Worm (Caenorhabditis elegans): ENCODE measurements around the gene Y54G11A.17.
A peak's percentile ranks its signal among the peaks of the same experiment; 100 is the strongest.

Gene Y54G11A.17

ce11 chrII:14388213-14388612, 39.0 kb upstream of the Y54G11A.17 start, which contains the start of gene F26H11.8:
TSS of gene F26H11.8 (plus strand) at chrII:14388513.
- TF ChIP-seq nhr-76 (tag; optimal IDR thresholded peaks at IDR 0.05), result no peak
- no peak for TF ChIP-seq elt-1 (tag; optimal IDR thresholded peaks at IDR 0.05; ENCODE audit: borderline replicate concordance, insufficient read depth)
- no peak for TF ChIP-seq flh-1 (GFP tag; optimal IDR thresholded peaks at IDR 0.05)
- no peak for TF ChIP-seq unc-39 (tag; optimal IDR thresholded peaks at IDR 0.05)
- TF ChIP-seq bed-3 (GFP tag; optimal IDR thresholded peaks at IDR 0.05), result no peak
- TF ChIP-seq nhr-237 (tag; optimal IDR thresholded peaks at IDR 0.05), result no peak
- TF ChIP-seq unc-62 (GFP tag; optimal IDR thresholded peaks at IDR 0.05), result no peak
- TF ChIP-seq tbx-8 (GFP tag; optimal IDR thresholded peaks at IDR 0.05), result no peak
- TF ChIP-seq M03D4.4 (tag; optimal IDR thresholded peaks at IDR 0.05), result no peak
- TF ChIP-seq sptf-1 (tag; optimal IDR thresholded peaks at IDR 0.05), result no peak
- TF ChIP-seq nhr-2 (tag; optimal IDR thresholded peaks at IDR 0.05), result no peak
- no peak for TF ChIP-seq hlh-1 (tag; optimal IDR thresholded peaks at IDR 0.05)
- no peak for TF ChIP-seq lin-13 (tag; optimal IDR thresholded peaks at IDR 0.05)
- no peak for TF ChIP-seq ceh-83 (GFP tag; optimal IDR thresholded peaks at IDR 0.05)
- no peak for TF ChIP-seq sem-2 (GFP tag; optimal IDR thresholded peaks at IDR 0.05)
- no peak for TF ChIP-seq lsy-2 (tag; optimal IDR thresholded peaks at IDR 0.05)

DNA sequence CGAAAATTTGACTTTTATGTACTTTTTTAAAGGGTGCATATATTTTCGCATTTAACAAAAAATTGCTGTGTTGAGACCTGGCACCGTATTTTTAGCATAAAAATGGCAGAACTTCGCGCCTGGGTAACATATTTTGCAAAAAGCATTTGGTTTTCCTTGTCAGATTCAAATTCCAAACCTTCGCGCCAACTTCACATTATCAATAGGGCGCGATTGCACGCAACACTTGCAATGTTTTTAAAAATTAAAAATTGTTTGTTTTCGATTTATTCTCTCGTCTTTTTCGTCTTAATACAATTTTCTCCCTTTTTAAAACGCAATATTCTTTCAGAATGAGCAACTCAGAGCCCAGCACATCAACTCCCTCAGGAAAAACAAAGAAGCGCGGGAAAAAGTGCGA, 34.4 kb upstream of the Y54G11A.17 start, which contains the start of gene mes-2:
Gene mes-2 (plus strand): TSS at position 330 of the 400 bp plus-strand sequence.
- TF ChIP-seq nhr-76 (tag; optimal IDR thresholded peaks at IDR 0.05) (no peak), hlh-1 (tag; optimal IDR thresholded peaks at IDR 0.05) (peak; percentile 68), lsy-2 (tag; optimal IDR thresholded peaks at IDR 0.05) (peak; percentile 37), lin-32 (GFP tag; optimal IDR thresholded peaks at IDR 0.05) (no peak), unc-120 (tag; optimal IDR thresholded peaks at IDR 0.05; ENCODE audit: poor library complexity, severe bottlenecking) (no peak), nhr-12 (tag; optimal IDR thresholded peaks at IDR 0.05) (no peak), flh-1 (GFP tag; optimal IDR thresholded peaks at IDR 0.05) (no peak), blmp-1 (tag; optimal IDR thresholded peaks at IDR 0.05) (no peak), mab-5 (tag; optimal IDR thresholded peaks at IDR 0.05) (no peak), nhr-28 (tag; optimal IDR thresholded peaks at IDR 0.05) (no peak), ces-1 (GFP tag; optimal IDR thresholded peaks at IDR 0.05) (peak; percentile 57), cnd-1 (tag; optimal IDR thresholded peaks at IDR 0.05) (no peak), ceh-83 (GFP tag; optimal IDR thresholded peaks at IDR 0.05) (peak; percentile 53), sem-2 (GFP tag; optimal IDR thresholded peaks at IDR 0.05) (no peak), bed-3 (GFP tag; optimal IDR thresholded peaks at IDR 0.05) (no peak), ham-2 (GFP tag; optimal IDR thresholded peaks at IDR 0.05) (no peak), drap-1 (GFP tag; optimal IDR thresholded peaks at IDR 0.05) (no peak), pha-4 (tag; optimal IDR thresholded peaks at IDR 0.05) (peak; percentile 60), sptf-1 (tag; optimal IDR thresholded peaks at IDR 0.05) (peak; percentile 14), unc-39 (tag; optimal IDR thresholded peaks at IDR 0.05) (no peak), unc-62 (GFP tag; optimal IDR thresholded peaks at IDR 0.05) (peak; percentile 21), ceh-39 (tag; optimal IDR thresholded peaks at IDR 0.05) (no peak), tbx-8 (GFP tag; optimal IDR thresholded peaks at IDR 0.05) (no peak), ztf-11 (tag; optimal IDR thresholded peaks at IDR 0.05) (no peak), mls-2 (tag; optimal IDR thresholded peaks at IDR 0.05) (no peak), lin-13 (tag; optimal IDR thresholded peaks at IDR 0.05) (peak; percentile 60), nhr-237 (tag; optimal IDR thresholded peaks at IDR 0.05) (peak; percentile 50), elt-3 (tag; optimal IDR thresholded peaks at IDR 0.05) (no peak), M03D4.4 (tag; optimal IDR thresholded peaks at IDR 0.05) (no peak), nhr-2 (tag; optimal IDR thresholded peaks at IDR 0.05) (peak; percentile 3), elt-1 (tag; optimal IDR thresholded peaks at IDR 0.05; ENCODE audit: borderline replicate concordance, insufficient read depth) (no peak), snpc-4 (tag; optimal IDR thresholded peaks at IDR 0.05) (no peak), zip-8 (tag; optimal IDR thresholded peaks at IDR 0.05) (no peak), mep-1 (tag; optimal IDR thresholded peaks at IDR 0.05) (peak; percentile 88), ceh-43 (GFP tag; optimal IDR thresholded peaks at IDR 0.05) (no peak)

DNA sequence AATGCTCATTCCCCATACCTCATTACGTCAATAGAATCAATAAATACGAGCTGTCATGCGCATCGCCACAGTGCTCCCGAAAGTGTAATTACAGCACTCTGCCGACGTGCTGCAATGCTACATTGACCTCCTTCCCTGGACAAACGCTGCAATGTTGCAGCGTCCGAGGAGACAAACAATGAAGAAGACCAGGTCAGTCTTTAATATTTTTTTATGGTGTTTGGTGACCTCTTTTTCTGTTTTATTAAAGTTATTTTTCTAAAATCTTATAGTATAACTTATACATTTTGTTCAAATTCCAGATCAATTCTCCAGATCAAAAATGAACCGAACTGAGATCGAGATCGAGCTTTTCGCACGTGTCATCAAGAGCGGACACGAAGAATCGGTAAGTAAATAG, 32.2 kb upstream of the Y54G11A.17 start, which contains the start of gene sdz-26:
Gene sdz-26 (plus strand): TSS at position 301 of the 400 bp plus-strand sequence.
- TF ChIP-seq mls-2 (tag; optimal IDR thresholded peaks at IDR 0.05) (no peak), lin-32 (GFP tag; optimal IDR thresholded peaks at IDR 0.05) (no peak), ztf-11 (tag; optimal IDR thresholded peaks at IDR 0.05) (no peak), bed-3 (GFP tag; optimal IDR thresholded peaks at IDR 0.05) (no peak), ceh-39 (tag; optimal IDR thresholded peaks at IDR 0.05) (no peak), nhr-12 (tag; optimal IDR thresholded peaks at IDR 0.05) (no peak), unc-120 (tag; optimal IDR thresholded peaks at IDR 0.05; ENCODE audit: poor library complexity, severe bottlenecking) (no peak)
